Worm (Caenorhabditis elegans): ENCODE results near the gene smf-3.

The smf-3 gene

ce11 chrIV:2602862-2603189, 15.8 kb upstream of the smf-3 start:
- no peak for TF ChIP-seq unc-62 (GFP tag; optimal IDR thresholded peaks at IDR 0.05)
- 0 out of 2 replicates have a peak, but pooled peaks have one; percentile 8 for TF ChIP-seq madf-8 (GFP tag; conservative IDR thresholded peaks at IDR 0.05)
- no peak for TF ChIP-seq B0336.3 (GFP tag; IDR thresholded peaks at IDR 0.05)
- 0 out of 2 replicates have a peak, but pooled peaks have one; percentile 23 for TF ChIP-seq hsf-1 (GFP tag; IDR thresholded peaks at IDR 0.05)
- peak; percentile 51; the same call in 1 of the 2 replicates for TF ChIP-seq D2030.7 (GFP tag; IDR thresholded peaks at IDR 0.05)
- TF ChIP-seq Y95B8A.8 (GFP tag; IDR thresholded peaks at IDR 0.05), result 0 out of 2 replicates have a peak, but pooled peaks have one; percentile 17
- TF ChIP-seq nhr-120 (GFP tag; IDR thresholded peaks at IDR 0.05), result peak; percentile 78; the same call in 1 of the 2 replicates
- TF ChIP-seq lin-35 (GFP tag; optimal IDR thresholded peaks at IDR 0.05), result no peak
- no peak for TF ChIP-seq xnd-1 (tag; optimal IDR thresholded peaks at IDR 0.05)
- no peak for TF ChIP-seq nhr-80 (tag; optimal IDR thresholded peaks at IDR 0.05)
- no peak; the same call in 1 of the 2 replicates for TF ChIP-seq madf-6 (GFP tag; IDR thresholded peaks at IDR 0.05)
- peak; percentile 51; the same call in 1 of the 2 replicates for TF ChIP-seq pbrm-1 (GFP tag; IDR thresholded peaks at IDR 0.05)
- TF ChIP-seq chd-7 (tag; optimal IDR thresholded peaks at IDR 0.05), result peak; percentile 77
- TF ChIP-seq sdz-38 (tag; optimal IDR thresholded peaks at IDR 0.05), result no peak
- no peak for TF ChIP-seq ceh-40 (GFP tag; IDR thresholded peaks at IDR 0.05)
- no peak for TF ChIP-seq lin-26 (GFP tag; IDR thresholded peaks at IDR 0.05)
- TF ChIP-seq pha-4 (tag; optimal IDR thresholded peaks at IDR 0.05), result no peak
- TF ChIP-seq F49E8.2 (tag; optimal IDR thresholded peaks at IDR 0.05; ENCODE audit: insufficient read depth), result no peak
- TF ChIP-seq athp-1 (tag; optimal IDR thresholded peaks at IDR 0.05), result peak; percentile 21
- peak in 1 of 2 experiments; percentile 11 for TF ChIP-seq let-607 (tag; optimal IDR thresholded peaks at IDR 0.05)
- TF ChIP-seq mcd-1 (GFP tag; IDR thresholded peaks at IDR 0.05), result peak; percentile 46; the same call in 1 of the 2 replicates
- TF ChIP-seq ccch-3 (GFP tag; optimal IDR thresholded peaks at IDR 0.05), result no peak
- TF ChIP-seq him-1 (tag; optimal IDR thresholded peaks at IDR 0.05), result no peak
- peak; percentile 47 for TF ChIP-seq tbp1 (GFP tag; optimal IDR thresholded peaks at IDR 0.05)
- peak; percentile 45; the same call in 1 of the 2 replicates for TF ChIP-seq egrh-3 (GFP tag; IDR thresholded peaks at IDR 0.05)
- TF ChIP-seq attf-6 (GFP tag; IDR thresholded peaks at IDR 0.05), result no peak
- peak; percentile 49; the same call in 1 of the 2 replicates for TF ChIP-seq attf-3 (GFP tag; conservative IDR thresholded peaks at IDR 0.05)
- no peak for TF ChIP-seq ceh-58 (GFP tag; IDR thresholded peaks at IDR 0.05)
- no peak for TF ChIP-seq rpc-1 (optimal IDR thresholded peaks at IDR 0.05)
- peak; percentile 24 for TF ChIP-seq rpc-1 (tag; optimal IDR thresholded peaks at IDR 0.05)
- TF ChIP-seq sea-2 (GFP tag; IDR thresholded peaks at IDR 0.05), result peak; percentile 11; the same call in 1 of the 2 replicates
- no peak for TF ChIP-seq F55B11.4 (tag; optimal IDR thresholded peaks at IDR 0.05; ENCODE audit: borderline replicate concordance, insufficient read depth)
- TF ChIP-seq sptf-2 (GFP tag; optimal IDR thresholded peaks at IDR 0.05), result peak; percentile 32
- TF ChIP-seq F33H1.4 (GFP tag; IDR thresholded peaks at IDR 0.05), result peak; percentile 39
- no peak for TF ChIP-seq dpl-1 (GFP tag; optimal IDR thresholded peaks at IDR 0.05)
- no peak for TF ChIP-seq aptf-3 (GFP tag; IDR thresholded peaks at IDR 0.05)
- no peak for TF ChIP-seq T07F8.4 (tag; optimal IDR thresholded peaks at IDR 0.05)
- peak; percentile 84 for TF ChIP-seq zfh-2 (GFP tag; conservative IDR thresholded peaks at IDR 0.05)
- 0 out of 2 replicates have a peak, but pooled peaks have one; percentile 14 for TF ChIP-seq egl-44 (GFP tag; IDR thresholded peaks at IDR 0.05)

- TF ChIP-seq cebp-1 (GFP tag; IDR thresholded peaks at IDR 0.05) (no peak; the same call in 1 of the 2 replicates), cebp-1 (tag; optimal IDR thresholded peaks at IDR 0.05) (peak; percentile 21), D2030.7 (GFP tag; IDR thresholded peaks at IDR 0.05) (peak; percentile 50), F33H1.4 (GFP tag; IDR thresholded peaks at IDR 0.05) (peak; percentile 34; the same call in 1 of the 2 replicates), Y95B8A.8 (GFP tag; IDR thresholded peaks at IDR 0.05) (0 out of 2 replicates have a peak, but pooled peaks have one; percentile 16), rcor-1 (GFP tag; IDR thresholded peaks at IDR 0.05) (peak; percentile 15; the same call in 1 of the 2 replicates), lin-26 (GFP tag; IDR thresholded peaks at IDR 0.05) (peak; percentile 83), ama-1 (optimal IDR thresholded peaks at IDR 0.05) (peak; percentile 26), ama-1 (GFP tag; optimal IDR thresholded peaks at IDR 0.05) (peak in 1 of 2 experiments; percentile 42), sptf-2 (GFP tag; optimal IDR thresholded peaks at IDR 0.05) (no peak), bed-2 (GFP tag; IDR thresholded peaks at IDR 0.05) (0 out of 2 replicates have a peak, but pooled peaks have one; percentile 49), ceh-91 (GFP tag; IDR thresholded peaks at IDR 0.05) (peak; percentile 46; the same call in 1 of the 2 replicates), F37B4.10 (GFP tag; IDR thresholded peaks at IDR 0.05) (0 out of 2 replicates have a peak, but pooled peaks have one; percentile 52), K11D2.4 (GFP tag; IDR thresholded peaks at IDR 0.05) (0 out of 2 replicates have a peak, but pooled peaks have one; percentile 23), pbrm-1 (GFP tag; IDR thresholded peaks at IDR 0.05) (peak; percentile 69), lsl-1 (GFP tag; optimal IDR thresholded peaks at IDR 0.05) (no peak), ztf-3 (GFP tag; optimal IDR thresholded peaks at IDR 0.05) (no peak)
Measured at ce11 chrIV:2603556-2604021, 15.1 kb upstream of the smf-3 start.
